Worm (Caenorhabditis elegans): ENCODE data around the gene srh-222.

- TF ChIP-seq hnd-1 (tag; optimal IDR thresholded peaks at IDR 0.05) (no peak), ama-1 (optimal IDR thresholded peaks at IDR 0.05) (no peak), tbx-11 (GFP tag; IDR thresholded peaks at IDR 0.05) (no peak), hmbx-1 (tag; optimal IDR thresholded peaks at IDR 0.05) (no peak), aly-1 (tag; optimal IDR thresholded peaks at IDR 0.05) (no peak), F13C5.2 (tag; optimal IDR thresholded peaks at IDR 0.05) (no peak), flt-1 (GFP tag; IDR thresholded peaks at IDR 0.05) (no peak), sea-1 (GFP tag; conservative IDR thresholded peaks at IDR 0.05) (no peak), ceh-13 (GFP tag; optimal IDR thresholded peaks at IDR 0.05) (no peak), pes-1 (GFP tag; IDR thresholded peaks at IDR 0.05) (no peak)
Measured at ce11 chrIV:3988132-3988531, 8.5 kb downstream of the srh-222 start.
